Worm (Caenorhabditis elegans): ENCODE measurements around the gene C07B5.4.
A peak's percentile ranks its signal among the peaks of the same experiment; 100 is the strongest.

C07B5.4 gene

DNA sequence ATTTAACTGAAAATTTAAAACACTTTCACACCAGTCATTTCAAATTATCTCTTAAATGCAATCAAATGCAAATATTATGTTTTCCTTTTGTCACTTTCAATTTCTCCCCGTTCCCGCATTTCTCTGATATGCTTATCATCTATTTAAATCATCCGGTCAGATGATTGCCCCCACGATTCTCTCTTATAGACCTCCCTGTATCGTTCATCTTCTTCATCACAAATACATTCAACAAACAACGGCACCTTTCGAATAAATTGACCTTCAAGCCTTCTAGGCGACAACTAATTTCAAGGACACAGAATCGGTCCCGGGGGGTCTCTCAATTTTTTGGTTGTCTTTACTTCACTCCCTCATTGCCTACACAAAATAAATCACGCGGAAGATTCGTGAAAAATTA is 19.4 kb downstream of the C07B5.4 start (continued):
- TF ChIP-seq gei-8 (GFP tag; optimal IDR thresholded peaks at IDR 0.05) (no peak), Y105C5A.15 (GFP tag; IDR thresholded peaks at IDR 0.05) (no peak), duxl-1 (tag; optimal IDR thresholded peaks at IDR 0.05; ENCODE audit: poor library complexity) (no peak), lin-1 (GFP tag; IDR thresholded peaks at IDR 0.05) (no peak), fkh-10 (GFP tag; optimal IDR thresholded peaks at IDR 0.05) (no peak), unc-62 (GFP tag; optimal IDR thresholded peaks at IDR 0.05 in 1 of 2) (peak in 1 of 2 experiments; percentile 91), unc-62 (tag; optimal IDR thresholded peaks at IDR 0.05) (no peak), daf-8 (GFP tag; IDR thresholded peaks at IDR 0.05) (no peak), ceh-82 (tag; optimal IDR thresholded peaks at IDR 0.05) (no peak), unc-130 (GFP tag; optimal IDR thresholded peaks at IDR 0.05) (no peak), egl-43 (GFP tag; IDR thresholded peaks at IDR 0.05) (no peak), mep-1 (tag; optimal IDR thresholded peaks at IDR 0.05) (no peak), mdl-1 (tag; optimal IDR thresholded peaks at IDR 0.05) (peak in 1 of 2 experiments; percentile 20), ces-1 (GFP tag; optimal IDR thresholded peaks at IDR 0.05) (no peak), arid-1 (GFP tag; conservative IDR thresholded peaks at IDR 0.05) (no peak)

DNA sequence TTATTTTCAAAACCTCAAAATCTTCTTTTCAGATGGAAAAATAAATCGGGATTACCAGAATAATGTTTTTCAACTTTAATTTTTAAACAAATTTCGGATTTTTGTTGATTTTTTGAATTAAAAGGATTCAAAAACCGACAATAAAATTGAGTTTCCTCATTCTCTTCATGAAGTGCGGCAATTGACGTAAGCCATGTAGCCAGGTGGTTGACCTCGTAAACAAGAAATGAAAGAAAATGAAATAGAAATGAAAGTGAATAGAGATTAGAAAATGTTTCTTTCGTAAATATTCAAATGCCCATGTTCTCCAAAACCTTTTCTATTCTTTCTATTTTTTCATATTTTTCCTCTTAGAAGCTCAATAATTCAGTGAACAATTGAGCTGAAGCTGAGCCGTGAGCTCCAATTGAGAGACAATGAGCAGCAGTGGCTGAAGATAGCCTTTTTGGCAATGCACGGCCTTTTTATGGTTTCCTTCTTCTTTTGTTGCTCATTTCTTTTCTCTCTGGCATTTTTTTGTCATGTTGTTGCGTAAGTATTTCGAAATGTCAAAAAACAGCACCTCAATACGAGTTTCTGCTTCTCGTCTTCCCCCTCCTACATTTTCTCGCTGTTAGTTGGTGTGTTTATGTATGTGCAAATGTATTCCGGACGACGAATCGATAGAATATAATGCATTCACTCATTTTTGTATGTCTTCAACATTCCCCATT is 20.4 kb downstream of the C07B5.4 start:
- TF ChIP-seq F44E2.7 (GFP tag; IDR thresholded peaks at IDR 0.05) (no peak), pha-4 (GFP tag; IDR thresholded peaks at IDR 0.05) (0 out of 2 replicates have a peak, but pooled peaks have one; percentile 19), pha-4 (tag; optimal IDR thresholded peaks at IDR 0.05) (no peak), lsy-2 (tag; optimal IDR thresholded peaks at IDR 0.05) (no peak), ceh-28 (tag; optimal IDR thresholded peaks at IDR 0.05) (no peak), lin-13 (GFP tag; optimal IDR thresholded peaks at IDR 0.05) (no peak), nhr-111 (GFP tag; optimal IDR thresholded peaks at IDR 0.05) (no peak), nhr-25 (tag; optimal IDR thresholded peaks at IDR 0.05; ENCODE audit: borderline replicate concordance, insufficient read depth) (no peak), gei-8 (GFP tag; optimal IDR thresholded peaks at IDR 0.05) (no peak), spr-3 (GFP tag; optimal IDR thresholded peaks at IDR 0.05) (no peak), mep-1 (tag; optimal IDR thresholded peaks at IDR 0.05) (no peak), tra-1 (GFP tag; IDR thresholded peaks at IDR 0.05) (no peak), daf-16 (GFP tag; optimal IDR thresholded peaks at IDR 0.05) (peak in 1 of 2 experiments; percentile 26), daf-16 (tag; optimal IDR thresholded peaks at IDR 0.05) (peak; percentile 23), madf-9 (GFP tag; conservative IDR thresholded peaks at IDR 0.05) (no peak), attf-4 (tag; optimal IDR thresholded peaks at IDR 0.05) (no peak), mes-2 (tag; optimal IDR thresholded peaks at IDR 0.05; ENCODE audit: poor library complexity, severe bottlenecking) (peak; percentile 6), mdl-1 (tag; optimal IDR thresholded peaks at IDR 0.05) (no peak), hif-1 (tag; optimal IDR thresholded peaks at IDR 0.05) (no peak), ceh-62 (tag; optimal IDR thresholded peaks at IDR 0.05) (no peak), cey-2 (tag; optimal IDR thresholded peaks at IDR 0.05; ENCODE audit: borderline replicate concordance, insufficient read depth) (no peak), T26A8.4 (GFP tag; IDR thresholded peaks at IDR 0.05) (no peak), nhr-42 (GFP tag; IDR thresholded peaks at IDR 0.05) (no peak), lim-7 (GFP tag; IDR thresholded peaks at IDR 0.05) (no peak), mdt-29 (GFP tag; IDR thresholded peaks at IDR 0.05) (no peak), dmd-8 (GFP tag; IDR thresholded peaks at IDR 0.05) (no peak), daf-19 (GFP tag; conservative IDR thresholded peaks at IDR 0.05) (no peak), unc-39 (tag; optimal IDR thresholded peaks at IDR 0.05) (no peak)

Measured in whole organism, L4 larva.